Fruit fly (Drosophila melanogaster): ENCODE data around the gene PIG-U.

- TF ChIP-seq EcR (GFP tag; optimal IDR thresholded peaks at IDR 0.05) (no peak), CG8478 (optimal IDR thresholded peaks at IDR 0.05) (no peak), pan (optimal IDR thresholded peaks at IDR 0.05) (no peak)
These were observed 8.2 kb upstream of the PIG-U start, which contains the start of gene Dh31 for dm6 chr2L:8506729-8507128.
